Worm (Caenorhabditis elegans) whole organism, L4 larva: ENCODE results near the gene ghi-1.
A peak's percentile ranks its signal among the peaks of the same experiment; 100 is the strongest.

ENCODE experiments used
- D1046.2 ChIP-seq: fragments of 200-800 bp; sonication (Bioruptor generic); IDR thresholded peaks from 2 replicates; pipeline ENCODE4 v1.3.6; 2022; ENCODE audit warnings: missing genetic modification characterization, missing compliant biosample characterization
- F26F4.8 ChIP-seq: fragments of 200-800 bp; sonication (Bioruptor generic); conservative IDR thresholded peaks from 2 replicates; pipeline ENCODE4 v1.3.6; 2022; ENCODE audit warnings: missing genetic modification characterization, missing compliant biosample characterization
- F49E8.2 ChIP-seq: sonication (generic microtip); optimal IDR thresholded peaks from 2 replicates; lab custom pipeline; 2016; ENCODE audit warnings: missing compliant biosample characterization, mild to moderate bottlenecking, missing genetic modification characterization, borderline replicate concordance
- T20F7.1 ChIP-seq: fragments of 200-800 bp; sonication (Bioruptor generic); optimal IDR thresholded peaks from 2 replicates; lab custom pipeline; 2018; ENCODE audit warnings: mild to moderate bottlenecking, missing genetic modification characterization, missing compliant biosample characterization
- Y105C5A.15 ChIP-seq: fragments of 200-800 bp; sonication (Bioruptor generic); IDR thresholded peaks from 2 replicates; pipeline ENCODE4 v1.3.6; 2022; ENCODE audit warnings: missing genetic modification characterization, missing compliant biosample characterization
- aha-1 ChIP-seq: fragments of 150-350 bp; peaks from one replicate; lab custom pipeline; 2014; ENCODE audit warnings: missing biosample characterization, missing genetic modification characterization
- arid-1 ChIP-seq: fragments of 200-800 bp; sonication (Bioruptor generic); conservative IDR thresholded peaks from 2 replicates; pipeline ENCODE4 v1.3.6; 2022; ENCODE audit warnings: missing genetic modification reagents, missing genetic modification characterization, missing compliant biosample characterization
- attf-4 ChIP-seq: sonication (generic microtip); optimal IDR thresholded peaks from 3 replicates; lab custom pipeline; 2017; ENCODE audit warnings: missing biosample characterization, missing genetic modification characterization
- ceh-32 ChIP-seq: sonication (generic microtip); optimal IDR thresholded peaks from 2 replicates; lab custom pipeline; 2016; ENCODE audit warnings: mild to moderate bottlenecking, missing genetic modification characterization, missing compliant biosample characterization; ENCODE audit not compliant: poor library complexity
- ceh-44 ChIP-seq: fragments of 200-800 bp; sonication (Bioruptor generic); IDR thresholded peaks from 2 replicates; pipeline ENCODE4 v1.3.6; 2022; ENCODE audit warnings: missing genetic modification reagents, missing genetic modification characterization, missing compliant biosample characterization
- ctbp-1 ChIP-seq: fragments of 200-800 bp; sonication (Bioruptor generic); IDR thresholded peaks from 2 replicates; pipeline ENCODE4 v1.3.6; 2022; ENCODE audit warnings: missing genetic modification reagents, missing genetic modification characterization, missing compliant biosample characterization
- daf-19 ChIP-seq: fragments of 200-800 bp; sonication (Bioruptor generic); conservative IDR thresholded peaks from 2 replicates; pipeline ENCODE4 v1.3.6; 2022; ENCODE audit warnings: missing genetic modification characterization, missing compliant biosample characterization
- dmd-6 ChIP-seq: fragments of 200-800 bp; sonication (Bioruptor generic); IDR thresholded peaks from 2 replicates; pipeline ENCODE4 v1.3.6; 2022; ENCODE audit warnings: missing genetic modification reagents, missing genetic modification characterization, missing compliant biosample characterization
- dmd-8 ChIP-seq: fragments of 200-800 bp; sonication (Bioruptor generic); IDR thresholded peaks from 2 replicates; pipeline ENCODE4 v1.3.6; 2022; ENCODE audit warnings: missing genetic modification characterization, missing compliant biosample characterization
- egl-27 ChIP-seq: sonication (generic microtip); optimal IDR thresholded peaks from 3 replicates; lab custom pipeline; 2017; ENCODE audit warnings: missing biosample characterization, missing genetic modification reagents, missing genetic modification characterization
- egl-43 ChIP-seq: fragments of 200-800 bp; sonication (Bioruptor generic); IDR thresholded peaks from 2 replicates; pipeline ENCODE4 v1.3.6; 2022; ENCODE audit warnings: missing genetic modification reagents, missing genetic modification characterization, missing compliant biosample characterization
- fkh-10 ChIP-seq: fragments of 150-350 bp; optimal IDR thresholded peaks from 2 replicates; lab custom pipeline; 2014; ENCODE audit warnings: missing biosample characterization, missing genetic modification reagents, missing genetic modification characterization
- fos-1 ChIP-seq: fragments of 150-350 bp; optimal IDR thresholded peaks from 2 replicates; lab custom pipeline; 2014; ENCODE audit warnings: missing biosample characterization, missing genetic modification characterization
- hlh-30 ChIP-seq: sonication (generic microtip); optimal IDR thresholded peaks from 2 replicates; lab custom pipeline; 2017; ENCODE audit warnings: antibody characterized with exemption, mild to moderate bottlenecking, missing genetic modification characterization, missing compliant biosample characterization; ENCODE audit not compliant: insufficient read depth
- jun-1 ChIP-seq: fragments of 150-350 bp; optimal IDR thresholded peaks from 2 replicates; lab custom pipeline; 2014; ENCODE audit warnings: missing biosample characterization, missing genetic modification reagents, missing genetic modification characterization
- lim-7 ChIP-seq: fragments of 200-800 bp; sonication (Bioruptor generic); IDR thresholded peaks from 2 replicates; pipeline ENCODE4 v1.3.6; 2022; ENCODE audit warnings: missing genetic modification characterization, missing compliant biosample characterization
- lin-1 ChIP-seq: fragments of 200-800 bp; sonication (Bioruptor generic); IDR thresholded peaks from 2 replicates; pipeline ENCODE4 v1.3.6; 2022; ENCODE audit warnings: missing genetic modification reagents, missing genetic modification characterization, missing compliant biosample characterization
- lin-29 ChIP-seq: fragments of 200-800 bp; sonication (Bioruptor generic); IDR thresholded peaks from 2 replicates; pipeline ENCODE4 v1.3.6; 2022; ENCODE audit warnings: missing genetic modification reagents, missing genetic modification characterization, missing compliant biosample characterization
- lin-38 ChIP-seq: fragments of 200-800 bp; sonication (Bioruptor generic); IDR thresholded peaks from 2 replicates; pipeline ENCODE4 v1.3.6; 2022; ENCODE audit warnings: missing genetic modification reagents, missing genetic modification characterization, missing compliant biosample characterization
- mep-1 ChIP-seq: fragments of 150-350 bp; sonication (generic microtip); optimal IDR thresholded peaks from 3 replicates; lab custom pipeline; 2014; ENCODE audit warnings: missing biosample characterization, missing genetic modification characterization
- mes-2 ChIP-seq: sonication (generic microtip); optimal IDR thresholded peaks from 2 replicates; lab custom pipeline; 2016; ENCODE audit warnings: missing genotype, mild to moderate bottlenecking, missing genetic modification characterization, missing compliant biosample characterization; ENCODE audit not compliant: poor library complexity, severe bottlenecking
- mxl-3 ChIP-seq: fragments of 200-800 bp; sonication (Bioruptor generic); optimal IDR thresholded peaks from 2 replicates; lab custom pipeline; 2018; ENCODE audit warnings: mild to moderate bottlenecking, missing genetic modification characterization, missing compliant biosample characterization
- nhr-10 ChIP-seq: fragments of 150-350 bp; optimal IDR thresholded peaks from 2 replicates; lab custom pipeline; 2014; ENCODE audit warnings: missing biosample characterization, missing genetic modification characterization
- nhr-237 ChIP-seq: sonication (generic microtip); optimal IDR thresholded peaks from 2 replicates; lab custom pipeline; 2017; ENCODE audit warnings: missing biosample characterization, missing genetic modification characterization
- nhr-41 ChIP-seq: fragments of 200-800 bp; sonication (Bioruptor generic); IDR thresholded peaks from 2 replicates; pipeline ENCODE4 v1.3.6; 2022; ENCODE audit warnings: missing genetic modification reagents, missing genetic modification characterization, missing compliant biosample characterization
- nhr-48 ChIP-seq: sonication (generic microtip); optimal IDR thresholded peaks from 2 replicates; lab custom pipeline; 2016; ENCODE audit warnings: mild to moderate bottlenecking, missing genetic modification characterization, missing compliant biosample characterization
- nhr-76 ChIP-seq: fragments of 150-350 bp; optimal IDR thresholded peaks from 2 replicates; lab custom pipeline; 2014; ENCODE audit warnings: missing biosample characterization, missing genetic modification characterization
- php-3 ChIP-seq: fragments of 200-800 bp; sonication (Bioruptor generic); IDR thresholded peaks from 2 replicates; pipeline ENCODE4 v1.3.6; 2022; ENCODE audit warnings: missing genetic modification reagents, missing genetic modification characterization, missing compliant biosample characterization
- pqm-1 ChIP-seq: sonication (generic microtip); optimal IDR thresholded peaks from 2 replicates; lab custom pipeline; 2017; ENCODE audit warnings: missing biosample characterization, missing genetic modification characterization
- sdz-12 ChIP-seq: fragments of 200-800 bp; sonication (Bioruptor generic); optimal IDR thresholded peaks from 2 replicates; lab custom pipeline; 2018; ENCODE audit warnings: mild to moderate bottlenecking, missing genetic modification characterization, missing compliant biosample characterization
- skn-1 ChIP-seq: fragments of 150-350 bp; optimal IDR thresholded peaks from 2 replicates; lab custom pipeline; 2014; ENCODE audit warnings: missing biosample characterization, missing genetic modification characterization
- snpc-1.2 ChIP-seq: fragments of 200-800 bp; sonication (Bioruptor generic); IDR thresholded peaks from 2 replicates; pipeline ENCODE4 v1.3.6; 2022; ENCODE audit warnings: missing genetic modification reagents, missing genetic modification characterization, missing compliant biosample characterization
- spr-1 ChIP-seq: sonication (generic microtip); optimal IDR thresholded peaks from 2 replicates; lab custom pipeline; 2016; ENCODE audit warnings: mild to moderate bottlenecking, missing genetic modification characterization, missing compliant biosample characterization
- spr-3 ChIP-seq: fragments of 200-800 bp; sonication (Bioruptor generic); optimal IDR thresholded peaks from 2 replicates; lab custom pipeline; 2018; ENCODE audit warnings: mild to moderate bottlenecking, missing genetic modification characterization, missing compliant biosample characterization
- unc-39 ChIP-seq: sonication (generic microtip); optimal IDR thresholded peaks from 2 replicates; lab custom pipeline; 2017; ENCODE audit warnings: missing biosample characterization, missing genetic modification characterization
- unc-62 ChIP-seq, 3 experiments: fragments of 150-350 bp in 1 of 3; sonication (generic microtip); optimal IDR thresholded peaks in 2 of 3; peaks in 1 of 3; 1 replicate in 1 of 3; 2 replicates in 2 of 3; lab custom pipeline; 2014 to 2017; ENCODE audit warnings: missing biosample characterization in 3 of 3, missing genetic modification characterization in 3 of 3, missing genetic modification reagents in 3 of 3, missing genotype in 1 of 3
- vab-7 ChIP-seq: fragments of 200-800 bp; sonication (Bioruptor generic); IDR thresholded peaks from 2 replicates; pipeline ENCODE4 v1.3.6; 2022; ENCODE audit warnings: missing genetic modification reagents, missing genetic modification characterization, missing compliant biosample characterization
- zag-1 ChIP-seq: fragments of 150-350 bp; optimal IDR thresholded peaks from 2 replicates; lab custom pipeline; 2014; ENCODE audit warnings: missing biosample characterization, missing genetic modification characterization
- zfp-2 ChIP-seq: sonication (generic microtip); optimal IDR thresholded peaks from 2 replicates; lab custom pipeline; 2016; ENCODE audit warnings: mild to moderate bottlenecking, missing genetic modification characterization, missing compliant biosample characterization
- zip-11 ChIP-seq: fragments of 200-800 bp; sonication (Bioruptor generic); IDR thresholded peaks from 2 replicates; pipeline ENCODE4 v1.3.6; 2022; ENCODE audit warnings: missing genetic modification characterization, missing compliant biosample characterization
- zip-2 ChIP-seq: fragments of 150-350 bp; optimal IDR thresholded peaks from 2 replicates; lab custom pipeline; 2014; ENCODE audit warnings: missing biosample characterization, missing genetic modification characterization
- ztf-11 ChIP-seq: fragments of 150-350 bp; optimal IDR thresholded peaks from 2 replicates; lab custom pipeline; 2014; ENCODE audit warnings: missing biosample characterization, missing genetic modification characterization

Gene ghi-1

ce11 chrII:11634057-11634676 is 12.4 kb upstream of the ghi-1 start (continued):
- TF ChIP-seq arid-1 (GFP tag; lab: Robert Waterston, UW) (peak; percentile 80), pqm-1 (tag; lab: Kevin White, UChicago) (no peak), F49E8.2 (tag; lab: Kevin White, UChicago) (no peak), nhr-48 (tag; lab: Kevin White, UChicago) (peak; percentile 80), daf-19 (GFP tag; lab: Robert Waterston, UW) (no peak), D1046.2 (0 out of 2 replicates have a peak, but pooled peaks have one; percentile 40), Y105C5A.15 (GFP tag; lab: Robert Waterston, UW) (no peak), ceh-32 (tag; lab: Kevin White, UChicago) (no peak), spr-3 (GFP tag; lab: Kevin White, UChicago) (peak; percentile 52), sdz-12 (GFP tag; lab: Kevin White, UChicago) (peak; percentile 4), nhr-237 (tag; lab: Kevin White, UChicago) (peak; percentile 12), snpc-1.2 (no peak), ctbp-1 (GFP tag; lab: Robert Waterston, UW) (peak; percentile 88), mxl-3 (GFP tag; lab: Kevin White, UChicago) (peak; percentile 93), spr-1 (tag; lab: Kevin White, UChicago) (peak; percentile 74), mep-1 (tag; lab: Kevin White, UChicago) (peak; percentile 93), ztf-11 (no peak), lin-1 (GFP tag; lab: Robert Waterston, UW) (peak; percentile 74; the same call in 1 of the 2 replicates), egl-27 (tag; lab: Kevin White, UChicago) (no peak), egl-43 (GFP tag; lab: Robert Waterston, UW) (peak; percentile 80), mes-2 (tag; lab: Kevin White, UChicago) (peak; percentile 81), dmd-6 (peak; percentile 93), F26F4.8 (GFP tag; lab: Robert Waterston, UW) (no peak), zip-2 (tag; lab: Kevin White, UChicago) (no peak), lin-38 (peak; percentile 61), php-3 (GFP tag; lab: Robert Waterston, UW) (peak; percentile 65)

- TF ChIP-seq zag-1 (tag; lab: Kevin White, UChicago) (peak; percentile 42), unc-39 (tag; lab: Kevin White, UChicago) (no peak), jun-1 (tag; lab: Kevin White, UChicago) (no peak), fkh-10 (GFP tag; lab: Kevin White, UChicago) (peak; percentile 36), vab-7 (GFP tag; lab: Robert Waterston, UW) (no peak), nhr-41 (no peak), lin-29 (GFP tag; lab: Robert Waterston, UW) (no peak), zip-11 (no peak), nhr-76 (tag; lab: Kevin White, UChicago) (no peak), T20F7.1 (peak; percentile 50), dmd-8 (GFP tag; lab: Robert Waterston, UW) (peak; percentile 58; the same call in 1 of the 2 replicates), attf-4 (tag; lab: Kevin White, UChicago) (no peak), zfp-2 (tag; lab: Kevin White, UChicago) (no peak), unc-62 (GFP tag; optimal IDR thresholded peaks at IDR 0.05 in 1 of 2; lab: Kevin White, UChicago) (no peak), unc-62 (tag; optimal IDR thresholded peaks at IDR 0.05; lab: Kevin White, UChicago) (no peak), ceh-44 (GFP tag; lab: Robert Waterston, UW) (0 out of 2 replicates have a peak, but pooled peaks have one; percentile 29), skn-1 (no peak), ctbp-1 (GFP tag; lab: Robert Waterston, UW) (peak; percentile 55; the same call in 1 of the 2 replicates), nhr-10 (tag; lab: Kevin White, UChicago) (peak; percentile 37), hlh-30 (peak; percentile 78), ceh-32 (tag; lab: Kevin White, UChicago) (no peak), pqm-1 (tag; lab: Kevin White, UChicago) (no peak), aha-1 (tag; lab: Kevin White, UChicago) (peak; percentile 97), mep-1 (tag; lab: Kevin White, UChicago) (peak; percentile 90), fos-1 (tag; lab: Kevin White, UChicago) (no peak), lim-7 (GFP tag; lab: Robert Waterston, UW) (0 out of 2 replicates have a peak, but pooled peaks have one; percentile 26)
Observed at ce11 chrII:11634681-11635527, 11.6 kb upstream of the ghi-1 start.
